Worm (Caenorhabditis elegans) whole organism, young adult: ENCODE data around the gene klp-3.

Experiments
- aptf-3 ChIP-seq: fragments of 200-800 bp; sonication (Bioruptor generic); IDR thresholded peaks from 2 replicates; pipeline ENCODE4 v1.3.6; 2022; ENCODE audit warnings: missing genetic modification characterization, missing compliant biosample characterization
- attf-5 ChIP-seq: fragments of 200-800 bp; sonication (Bioruptor generic); optimal IDR thresholded peaks from 2 replicates; lab custom pipeline; 2018; ENCODE audit warnings: mild to moderate bottlenecking, missing genetic modification characterization, missing compliant biosample characterization
- attf-6 ChIP-seq: fragments of 200-800 bp; sonication (Bioruptor generic); IDR thresholded peaks from 2 replicates; pipeline ENCODE4 v1.3.6; 2022; ENCODE audit warnings: missing genetic modification reagents, missing genetic modification characterization, missing compliant biosample characterization
- die-1 ChIP-seq: sonication (generic microtip); optimal IDR thresholded peaks from 2 replicates; lab custom pipeline; 2016; ENCODE audit warnings: missing genotype, mild to moderate bottlenecking, missing genetic modification characterization, missing compliant biosample characterization
- dpl-1 ChIP-seq: fragments of 150-350 bp; optimal IDR thresholded peaks from 2 replicates; lab custom pipeline; 2014; ENCODE audit warnings: missing biosample characterization, missing genetic modification reagents, missing genetic modification characterization
- him-1 ChIP-seq: sonication (generic microtip); optimal IDR thresholded peaks from 2 replicates; lab custom pipeline; 2016; ENCODE audit warnings: missing genotype, missing genetic modification reagents, missing genetic modification characterization, missing compliant biosample characterization
- lin-35 ChIP-seq, 3 experiments: fragments of 150-350 bp in 2 of 3; sonication (generic microtip) in 1 of 3; optimal IDR thresholded peaks; 2 replicates each; lab custom pipeline; 2014 to 2018; ENCODE audit warnings: missing biosample characterization in 3 of 3, missing genetic modification characterization in 3 of 3, missing genetic modification reagents in 3 of 3
- mcd-1 ChIP-seq: fragments of 200-800 bp; sonication (Bioruptor generic); IDR thresholded peaks from 2 replicates; pipeline ENCODE4 v1.3.6; 2022; ENCODE audit warnings: missing genetic modification reagents, missing genetic modification characterization, missing compliant biosample characterization
- pha-4 ChIP-seq: fragments of 150-350 bp; sonication (generic microtip); optimal IDR thresholded peaks from 2 replicates; lab custom pipeline; 2014; ENCODE audit warnings: missing biosample characterization, missing genetic modification reagents, missing genetic modification characterization
- sea-2 ChIP-seq: fragments of 200-800 bp; sonication (Bioruptor generic); IDR thresholded peaks from 2 replicates; pipeline ENCODE4 v1.3.6; 2022; ENCODE audit warnings: missing genetic modification characterization, missing compliant biosample characterization
- snpc-4 ChIP-seq, 5 experiments: fragments of 150-350 bp in 1 of 5; sonication (generic microtip) in 4 of 5; optimal IDR thresholded peaks; 2 replicates each; lab custom pipeline; 2014 to 2018; ENCODE audit warnings: missing genetic modification characterization in 5 of 5, missing biosample characterization in 3 of 5, antibody characterized with exemption in 2 of 5, mild to moderate bottlenecking in 2 of 5, missing compliant biosample characterization in 2 of 5, missing genotype in 2 of 5, moderate library complexity in 2 of 5, missing genetic modification reagents in 1 of 5

DNA sequence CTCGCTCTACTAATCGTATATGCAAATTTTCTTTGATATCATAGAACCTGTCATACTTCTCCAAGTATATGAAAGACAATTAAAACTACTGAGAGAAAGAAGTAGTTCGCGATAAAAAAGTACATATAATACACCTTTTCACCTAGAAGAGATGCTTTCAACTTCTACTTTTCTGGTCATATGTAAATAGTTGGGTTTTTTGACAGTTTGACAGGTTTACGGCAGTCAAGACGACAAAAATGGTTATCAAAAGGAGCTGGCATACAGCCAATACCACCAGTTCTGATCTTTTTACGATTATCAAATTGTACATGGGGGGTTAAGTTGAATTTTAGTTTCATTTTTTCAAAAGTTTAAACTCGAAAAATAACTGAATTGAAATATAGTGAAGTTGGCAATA, 27.2 kb upstream of the klp-3 start:
- TF ChIP-seq mcd-1, result no peak
- TF ChIP-seq aptf-3 (GFP tag; lab: Robert Waterston, UW), result no peak
- no peak for TF ChIP-seq die-1 (tag; lab: Kevin White, UChicago)
- no peak for TF ChIP-seq attf-5 (GFP tag; lab: Kevin White, UChicago)
- TF ChIP-seq snpc-4 (GFP tag; optimal IDR thresholded peaks at IDR 0.05; lab: Kevin White, UChicago), result no peak
- no peak for TF ChIP-seq snpc-4 (tag; optimal IDR thresholded peaks at IDR 0.05; lab: Kevin White, UChicago)
- TF ChIP-seq lin-35 (GFP tag; optimal IDR thresholded peaks at IDR 0.05; lab: Kevin White, UChicago), result no peak
- TF ChIP-seq attf-6 (GFP tag; lab: Robert Waterston, UW), result no peak
- no peak for TF ChIP-seq sea-2 (GFP tag; lab: Robert Waterston, UW)
- TF ChIP-seq dpl-1 (GFP tag; lab: Kevin White, UChicago), result no peak
- TF ChIP-seq pha-4, result no peak
- TF ChIP-seq him-1 (tag; lab: Kevin White, UChicago), result no peak
